Worm (Caenorhabditis elegans): ENCODE data around the gene dod-23.

DNA sequence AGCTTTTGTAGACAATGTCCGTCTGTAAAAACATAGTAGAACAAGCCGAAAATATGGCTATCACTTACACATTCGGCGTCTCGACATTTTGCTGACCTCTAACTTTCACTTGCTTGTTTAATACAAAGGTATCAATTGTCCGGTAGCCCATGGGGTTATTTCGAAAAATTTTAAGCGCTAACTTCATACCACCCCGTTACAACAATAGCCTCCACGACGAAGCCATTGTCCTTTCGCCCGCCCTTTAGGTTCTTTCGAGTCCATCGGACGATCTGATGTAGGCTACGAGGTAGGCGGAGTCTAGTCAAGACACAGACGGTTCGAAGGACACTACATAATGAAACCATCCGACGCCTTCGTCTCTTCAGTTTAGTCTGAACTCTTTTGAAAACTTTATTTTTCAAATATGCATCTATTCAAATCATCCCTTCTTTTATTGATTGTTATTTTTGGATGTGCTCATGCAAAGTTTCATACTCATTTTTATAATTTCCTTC is 39.9 kb upstream of the dod-23 start, which contains the start of gene lips-10:
- TF ChIP-seq aly-1 (tag; optimal IDR thresholded peaks at IDR 0.05) (no peak), ama-1 (optimal IDR thresholded peaks at IDR 0.05) (no peak), tra-4 (tag; optimal IDR thresholded peaks at IDR 0.05) (no peak), pes-1 (GFP tag; IDR thresholded peaks at IDR 0.05) (no peak), hmbx-1 (tag; optimal IDR thresholded peaks at IDR 0.05) (no peak), sea-1 (GFP tag; conservative IDR thresholded peaks at IDR 0.05) (no peak), ets-7 (tag; optimal IDR thresholded peaks at IDR 0.05) (no peak), F13C5.2 (tag; optimal IDR thresholded peaks at IDR 0.05) (no peak)

Data from whole organism, early embryonic.